Worm (Caenorhabditis elegans) whole organism, mixed stage, embryonic: ENCODE results near the gene B0302.2.

Experiments used
- elt-3 ChIP-seq: fragments of 150-350 bp; optimal IDR thresholded peaks from 2 replicates; lab custom pipeline; 2014; ENCODE audit warnings: missing biosample characterization, missing genetic modification characterization
- mab-5 ChIP-seq: fragments of 150-350 bp; optimal IDR thresholded peaks from 2 replicates; lab custom pipeline; 2014; ENCODE audit warnings: missing biosample characterization, missing genetic modification characterization
- nhr-76 ChIP-seq: sonication (generic microtip); optimal IDR thresholded peaks from 2 replicates; lab custom pipeline; 2017; ENCODE audit warnings: missing biosample characterization, missing genetic modification characterization
- unc-39 ChIP-seq: fragments of 150-350 bp; optimal IDR thresholded peaks from 2 replicates; lab custom pipeline; 2014; ENCODE audit warnings: missing biosample characterization, missing genetic modification characterization
- ztf-11 ChIP-seq: fragments of 150-350 bp; optimal IDR thresholded peaks from 2 replicates; lab custom pipeline; 2014; ENCODE audit warnings: missing biosample characterization, missing genetic modification characterization

DNA sequence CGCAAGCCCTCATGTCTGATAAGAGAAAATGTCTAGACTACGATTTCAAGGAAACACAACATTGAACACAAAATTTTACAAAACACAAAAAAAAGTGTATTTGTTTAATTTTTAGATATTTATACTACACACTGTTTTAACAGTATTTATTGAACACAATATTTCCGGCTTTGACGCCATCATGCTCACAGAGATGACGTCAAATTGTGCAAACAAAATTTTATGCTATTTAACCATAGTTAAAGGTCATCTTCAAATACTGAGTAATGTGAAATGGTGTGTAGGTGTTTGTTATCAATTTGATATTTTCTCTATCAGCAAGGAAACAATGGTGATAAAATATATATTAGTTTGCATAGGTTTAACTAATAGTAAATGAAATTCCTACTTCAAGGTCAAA, 31.8 kb upstream of the B0302.2 start:
- TF ChIP-seq ztf-11 (tag; lab: Kevin White, UChicago), result no peak
- TF ChIP-seq unc-39 (tag; lab: Kevin White, UChicago), result no peak
- TF ChIP-seq mab-5 (tag; lab: Kevin White, UChicago), result no peak
- TF ChIP-seq nhr-76 (tag; lab: Kevin White, UChicago), result no peak
- no peak for TF ChIP-seq elt-3 (tag; lab: Kevin White, UChicago)
